Fruit fly (Drosophila melanogaster): Measurements from ENCODE around the gene CG13962.

DNA sequence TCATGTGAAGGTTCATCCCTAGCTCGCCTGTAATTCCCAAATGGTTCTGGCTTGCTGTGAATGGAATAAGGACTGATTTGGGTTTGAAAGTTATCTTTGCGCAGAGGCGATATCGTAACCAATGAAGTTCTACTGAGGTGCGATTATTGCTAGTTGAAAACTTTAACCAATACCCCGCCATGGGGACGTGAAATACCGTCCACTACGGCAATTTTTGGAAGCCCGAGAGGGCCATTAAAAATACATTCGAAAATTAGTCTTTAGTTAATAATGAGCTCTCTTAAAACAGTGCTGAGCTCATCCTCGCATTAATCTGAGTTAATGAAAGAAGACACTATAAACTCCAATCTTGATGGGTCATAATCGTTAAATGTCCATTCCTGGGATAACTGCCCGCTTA lies 3.7 kb downstream of the CG13962 start:
- no peak for TF ChIP-seq CG14711 (tag; optimal IDR thresholded peaks at IDR 0.05)
- TF ChIP-seq CG1620 (GFP tag; optimal IDR thresholded peaks at IDR 0.05) = no peak
- no peak for TF ChIP-seq cic (GFP tag; optimal IDR thresholded peaks at IDR 0.05)
- TF ChIP-seq pad (GFP tag; optimal IDR thresholded peaks at IDR 0.05) = no peak
- TF ChIP-seq CG7045 (GFP tag; optimal IDR thresholded peaks at IDR 0.05) = no peak
- no peak for TF ChIP-seq Hr96 (GFP tag; optimal IDR thresholded peaks at IDR 0.05)

Measured in whole organism, adult.